Worm (Caenorhabditis elegans) whole organism, dauer: Measurements from ENCODE around the gene fkb-3.

Experiments used
- unc-62 ChIP-seq: sonication (generic microtip); optimal IDR thresholded peaks from 2 replicates; lab custom pipeline; 2017; ENCODE audit warnings: missing biosample characterization, missing genetic modification reagents, missing genetic modification characterization

Gene fkb-3

ce11 chrV:7220973-7221519, 4.0 kb upstream of the fkb-3 start, which contains the start of the genes C13F10.8, C13F10.6 and kxd-1:
C13F10.8 (minus strand) TSS chrV:7221023.
C13F10.6 (minus strand) TSS chrV:7221039.
kxd-1 (plus strand) TSS chrV:7221469.
- TF ChIP-seq unc-62 (GFP tag; lab: Kevin White, UChicago) = no peak

ce11 chrV:7223152-7223551, 1.9 kb upstream of the fkb-3 start, which contains the start of gene C13F10.7:
C13F10.7 (minus strand) TSS chrV:7223252.
- TF ChIP-seq unc-62 (GFP tag; lab: Kevin White, UChicago) = no peak

- no peak for TF ChIP-seq unc-62 (GFP tag; lab: Kevin White, UChicago)
Measured at ce11 chrV:7223941-7224340, 1.1 kb upstream of the fkb-3 start, which contains the start of gene C13F10.1. C13F10.1 (plus strand) TSS chrV:7224078.

- no peak for TF ChIP-seq unc-62 (GFP tag; lab: Kevin White, UChicago)
Measured at ce11 chrV:7224353-7224752, 670 bp upstream of the fkb-3 start.

ce11 chrV:7225894-7226293, 871 bp downstream of the fkb-3 start:
- TF ChIP-seq unc-62 (GFP tag; lab: Kevin White, UChicago) = no peak

ce11 chrV:7230847-7231246, 5.8 kb downstream of the fkb-3 start, which contains the start of the genes gei-6 and krr-1:
gei-6 (minus strand) TSS chrV:7230848.
krr-1 (plus strand) TSS chrV:7231190.
- no peak for TF ChIP-seq unc-62 (GFP tag; lab: Kevin White, UChicago)

- no peak for TF ChIP-seq unc-62 (GFP tag; lab: Kevin White, UChicago)
Measured at ce11 chrV:7231524-7231923, 6.5 kb downstream of the fkb-3 start.

- TF ChIP-seq unc-62 (GFP tag; lab: Kevin White, UChicago) = no peak
Measured at ce11 chrV:7234726-7235125, 9.7 kb downstream of the fkb-3 start, which contains the start of gene C05C8.5. C05C8.5 (minus strand) TSS chrV:7234826.

- no peak for TF ChIP-seq unc-62 (GFP tag; lab: Kevin White, UChicago)
Measured at ce11 chrV:7236694-7237093, 11.7 kb downstream of the fkb-3 start.

- no peak for TF ChIP-seq unc-62 (GFP tag; lab: Kevin White, UChicago)
Measured at ce11 chrV:7237094-7237132, 11.9 kb downstream of the fkb-3 start, which contains the start of gene hpo-9. hpo-9 (minus strand) TSS chrV:7237130.

- no peak for TF ChIP-seq unc-62 (GFP tag; lab: Kevin White, UChicago)
Measured at ce11 chrV:7237133-7237532, 12.1 kb downstream of the fkb-3 start, which contains the start of gene hyls-1. hyls-1 (plus strand) TSS chrV:7237381.

ce11 chrV:7239471-7239870, 14.4 kb downstream of the fkb-3 start, which contains the start of gene C05C8.1:
C05C8.1 (plus strand) TSS chrV:7239771.
- no peak for TF ChIP-seq unc-62 (GFP tag; lab: Kevin White, UChicago)

ce11 chrV:7246951-7247350, 21.9 kb downstream of the fkb-3 start, which contains the start of gene C05C8.7:
C05C8.7 (minus strand) TSS chrV:7247050.
- TF ChIP-seq unc-62 (GFP tag; lab: Kevin White, UChicago) = no peak

ce11 chrV:7248227-7248953, 23.4 kb downstream of the fkb-3 start:
- no peak for TF ChIP-seq unc-62 (GFP tag; lab: Kevin White, UChicago)

ce11 chrV:7255095-7255494, 30.1 kb downstream of the fkb-3 start, which contains the start of gene C05C8.8:
C05C8.8 (minus strand) TSS chrV:7255195.
- no peak for TF ChIP-seq unc-62 (GFP tag; lab: Kevin White, UChicago)

ce11 chrV:7258965-7259364, 33.9 kb downstream of the fkb-3 start, which contains the start of gene C13A2.12:
C13A2.12 (plus strand) TSS chrV:7259265.
- no peak for TF ChIP-seq unc-62 (GFP tag; lab: Kevin White, UChicago)

ce11 chrV:7264042-7264441, 39.0 kb downstream of the fkb-3 start, which contains the start of gene C13A2.9:
C13A2.9 (minus strand) TSS chrV:7264142.
- TF ChIP-seq unc-62 (GFP tag; lab: Kevin White, UChicago) = no peak
